Worm (Caenorhabditis elegans) whole organism, L2 larva: ENCODE data around the gene srh-246.

Experiments used
- lin-39 ChIP-seq: fragments of 150-350 bp; optimal IDR thresholded peaks from 2 replicates; lab custom pipeline; 2014; ENCODE audit warnings: missing biosample characterization, missing genetic modification reagents, missing genetic modification characterization
- mbf-1 ChIP-seq: sonication (generic microtip); optimal IDR thresholded peaks from 2 replicates; lab custom pipeline; 2017; ENCODE audit warnings: missing biosample characterization, missing genetic modification characterization
- nhr-12 ChIP-seq: fragments of 150-350 bp; optimal IDR thresholded peaks from 2 replicates; lab custom pipeline; 2014; ENCODE audit warnings: missing biosample characterization, missing genetic modification characterization
- nhr-237 ChIP-seq: fragments of 150-350 bp; optimal IDR thresholded peaks from 2 replicates; lab custom pipeline; 2014; ENCODE audit warnings: missing biosample characterization, missing genetic modification characterization
- unc-62 ChIP-seq: fragments of 150-350 bp; optimal IDR thresholded peaks from 2 replicates; lab custom pipeline; 2014; ENCODE audit warnings: missing biosample characterization, missing genetic modification reagents, missing genetic modification characterization
- ztf-1 ChIP-seq: fragments of 200-800 bp; sonication (Bioruptor generic); conservative IDR thresholded peaks from 2 replicates; pipeline ENCODE4 v1.3.6; 2022; ENCODE audit warnings: missing genetic modification characterization, missing compliant biosample characterization
- ztf-11 ChIP-seq: sonication (generic microtip); optimal IDR thresholded peaks from 2 replicates; lab custom pipeline; 2017; ENCODE audit warnings: missing biosample characterization, missing genetic modification characterization

DNA sequence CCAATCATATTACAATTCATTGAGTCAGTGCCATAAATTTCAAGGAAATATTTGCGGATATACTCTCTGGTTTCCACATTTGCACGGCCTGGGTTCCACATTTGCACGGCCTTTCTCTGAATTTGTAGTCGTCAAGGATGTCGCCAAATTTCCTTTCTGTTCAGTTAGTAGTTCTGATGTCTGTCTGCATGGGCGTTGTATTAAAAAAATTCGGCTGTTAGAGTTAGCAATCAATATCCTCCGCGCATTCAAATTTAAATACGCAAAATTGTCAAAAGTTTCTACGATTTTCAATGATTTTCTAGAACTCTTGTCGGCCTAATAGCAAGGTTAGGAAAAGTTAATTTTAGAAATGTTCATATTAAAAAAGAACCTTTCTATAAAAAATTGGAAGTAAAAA is 38.3 kb upstream of the srh-246 start, which contains the start of gene srj-52:
- TF ChIP-seq nhr-237 (tag; lab: Kevin White, UChicago), result no peak
- no peak for TF ChIP-seq nhr-12 (tag; lab: Kevin White, UChicago)
- TF ChIP-seq lin-39 (tag; lab: Kevin White, UChicago), result no peak
- TF ChIP-seq ztf-1, result no peak
- no peak for TF ChIP-seq mbf-1 (tag; lab: Kevin White, UChicago)
- TF ChIP-seq ztf-11 (tag; lab: Kevin White, UChicago), result no peak
- no peak for TF ChIP-seq unc-62 (GFP tag; lab: Kevin White, UChicago)
